Worm (Caenorhabditis elegans): ENCODE data around the gene M02G9.4.

DNA sequence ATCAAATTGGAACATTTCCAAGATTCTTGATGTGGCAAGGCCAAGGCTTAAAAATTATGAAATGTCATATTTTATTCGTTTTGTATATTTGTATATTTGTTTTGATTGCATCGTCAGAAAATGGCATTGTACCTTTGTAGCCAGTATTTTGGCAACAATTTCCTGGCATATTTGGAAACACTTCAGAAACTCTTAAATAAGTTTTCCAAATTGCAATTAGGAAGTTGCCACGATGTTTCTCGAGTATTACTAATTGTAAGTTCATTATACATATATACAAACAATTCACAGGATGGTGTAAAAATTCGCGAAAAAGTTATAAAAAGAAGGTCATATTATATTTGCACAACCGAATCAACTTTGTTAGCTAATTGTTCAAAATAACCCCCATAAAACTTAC, 1.9 kb upstream of the M02G9.4 start, which contains the start of gene idpp-8:
- TF ChIP-seq lin-11 (tag; optimal IDR thresholded peaks at IDR 0.05) (no peak), nhr-77 (tag; optimal IDR thresholded peaks at IDR 0.05) (no peak), snpc-4 (tag; optimal IDR thresholded peaks at IDR 0.05) (no peak), aly-2 (tag; optimal IDR thresholded peaks at IDR 0.05) (no peak), peb-1 (tag; optimal IDR thresholded peaks at IDR 0.05) (no peak), ceh-16 (tag; optimal IDR thresholded peaks at IDR 0.05) (no peak), unc-62 (GFP tag; optimal IDR thresholded peaks at IDR 0.05) (no peak), lsy-2 (tag; optimal IDR thresholded peaks at IDR 0.05) (no peak), mdl-1 (tag; optimal IDR thresholded peaks at IDR 0.05) (no peak), skn-1 (tag; optimal IDR thresholded peaks at IDR 0.05) (no peak), nhr-10 (tag; optimal IDR thresholded peaks at IDR 0.05) (no peak), dmd-4 (tag; optimal IDR thresholded peaks at IDR 0.05) (no peak)

All from whole organism, L2 larva.